Fruit fly (Drosophila melanogaster): ENCODE results near the gene CG9330.

The CG9330 gene

DNA sequence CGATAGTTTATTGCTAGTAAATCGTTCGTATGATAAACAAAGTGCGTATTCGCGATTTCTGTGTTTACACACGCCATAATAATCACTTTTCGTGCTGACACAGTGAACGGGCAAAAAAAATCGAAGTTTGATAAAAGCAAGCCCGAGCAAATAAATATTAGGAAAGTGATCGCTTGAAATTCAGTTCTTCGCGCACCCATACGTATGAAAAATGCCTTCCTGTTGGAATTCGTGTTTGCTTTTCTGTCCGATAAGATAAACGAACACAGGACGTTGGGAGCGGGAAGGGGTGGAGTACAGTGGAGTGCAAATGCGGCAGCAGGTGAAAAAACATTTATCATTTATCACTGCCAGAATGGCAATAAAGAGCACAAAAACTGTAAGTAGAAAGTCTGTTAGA lies 44.6 kb downstream of the CG9330 start (continued):
- peak; percentile 25; the same call in 1 of the 2 replicates for TF ChIP-seq Atf6 (GFP tag; IDR thresholded peaks at IDR 0.05)
- peak; percentile 51 for TF ChIP-seq sug (tag; optimal IDR thresholded peaks at IDR 0.05)
- TF ChIP-seq ttk (GFP tag; IDR thresholded peaks at IDR 0.05) = no peak
- peak; percentile 72 for TF ChIP-seq exex (tag; optimal IDR thresholded peaks at IDR 0.05)
- TF ChIP-seq Bteb2 (GFP tag; optimal IDR thresholded peaks at IDR 0.05) = no peak
- peak; percentile 42 for TF ChIP-seq Fer1 (GFP tag; optimal IDR thresholded peaks at IDR 0.05)
- TF ChIP-seq Awh (GFP tag; IDR thresholded peaks at IDR 0.05) = no peak
- TF ChIP-seq run (tag; optimal IDR thresholded peaks at IDR 0.05) = no peak
- TF ChIP-seq CG12744 (GFP tag; optimal IDR thresholded peaks at IDR 0.05) = no peak
- TF ChIP-seq NfI (GFP tag; optimal IDR thresholded peaks at IDR 0.05) = no peak
- TF ChIP-seq CG15479 (GFP tag; optimal IDR thresholded peaks at IDR 0.05) = peak; percentile 16
- TF ChIP-seq trh (GFP tag; optimal IDR thresholded peaks at IDR 0.05) = no peak
- TF ChIP-seq Hand (GFP tag; optimal IDR thresholded peaks at IDR 0.05) = no peak
- no peak for TF ChIP-seq CG4328 (GFP tag; optimal IDR thresholded peaks at IDR 0.05)
- no peak for TF ChIP-seq CG13296 (GFP tag; optimal IDR thresholded peaks at IDR 0.05)
- TF ChIP-seq gsb-n (tag; optimal IDR thresholded peaks at IDR 0.05) = no peak
- peak in 1 of 2 experiments; percentile 51 for TF ChIP-seq insv (GFP tag; optimal IDR thresholded peaks at IDR 0.05)
- no peak for TF ChIP-seq CkIIα-i1 (GFP tag; IDR thresholded peaks at IDR 0.05)
- TF ChIP-seq CG12769 (tag; optimal IDR thresholded peaks at IDR 0.05) = no peak
- TF ChIP-seq pita (GFP tag; optimal IDR thresholded peaks at IDR 0.05) = no peak
- TF ChIP-seq gt (GFP tag; IDR thresholded peaks at IDR 0.05) = no peak
- TF ChIP-seq Xrp1 (GFP tag; IDR thresholded peaks at IDR 0.05) = 0 out of 2 replicates have a peak, but pooled peaks have one; percentile 18
- TF ChIP-seq CG3847 (GFP tag; IDR thresholded peaks at IDR 0.05) = no peak
- TF ChIP-seq Dek (tag; optimal IDR thresholded peaks at IDR 0.05) = no peak
- no peak for TF ChIP-seq klu (GFP tag; IDR thresholded peaks at IDR 0.05)
- peak; percentile 68 for TF ChIP-seq CG18599 (GFP tag; optimal IDR thresholded peaks at IDR 0.05)
- 0 out of 3 replicates have a peak, but pooled peaks have one; percentile 38 for TF ChIP-seq Opbp (GFP tag; IDR thresholded peaks at IDR 0.05; ENCODE audit: partially characterized antibody)
- TF ChIP-seq tgo (GFP tag; IDR thresholded peaks at IDR 0.05) = no peak
- TF ChIP-seq zen (tag; optimal IDR thresholded peaks at IDR 0.05) = no peak
- peak; percentile 2 for TF ChIP-seq CG13624 (GFP tag; optimal IDR thresholded peaks at IDR 0.05)
- no peak for TF ChIP-seq CG2889 (GFP tag; IDR thresholded peaks at IDR 0.05)
- no peak for TF ChIP-seq sim (GFP tag; IDR thresholded peaks at IDR 0.05)
- 0 out of 2 replicates have a peak, but pooled peaks have one; percentile 22 for TF ChIP-seq NFAT (GFP tag; IDR thresholded peaks at IDR 0.05)
- no peak for TF ChIP-seq CG5180 (GFP tag; optimal IDR thresholded peaks at IDR 0.05)
- TF ChIP-seq croc (GFP tag; conservative IDR thresholded peaks at IDR 0.05) = no peak
- no peak for TF ChIP-seq CoRest (tag; optimal IDR thresholded peaks at IDR 0.05)
- no peak for TF ChIP-seq jigr1 (GFP tag; IDR thresholded peaks at IDR 0.05)
- no peak for TF ChIP-seq CG18619 (GFP tag; optimal IDR thresholded peaks at IDR 0.05)
- TF ChIP-seq Adf1 (GFP tag; IDR thresholded peaks at IDR 0.05) = peak; percentile 29; the same call in 1 of the 2 replicates
- no peak for TF ChIP-seq Nf-YC (tag; optimal IDR thresholded peaks at IDR 0.05)
- TF ChIP-seq CG15011 (GFP tag; optimal IDR thresholded peaks at IDR 0.05) = no peak
- TF ChIP-seq CG11456 (GFP tag; IDR thresholded peaks at IDR 0.05) = no peak
- peak; percentile 3 for TF ChIP-seq CG1792 (GFP tag; optimal IDR thresholded peaks at IDR 0.05)
- no peak for TF ChIP-seq her (GFP tag; optimal IDR thresholded peaks at IDR 0.05)
- 0 out of 2 replicates have a peak, but pooled peaks have one; percentile 13 for TF ChIP-seq HLH3B (GFP tag; IDR thresholded peaks at IDR 0.05)
- peak; percentile 62 for TF ChIP-seq mirr (GFP tag; optimal IDR thresholded peaks at IDR 0.05)
- no peak for TF ChIP-seq CG5953 (GFP tag; IDR thresholded peaks at IDR 0.05)
- no peak for TF ChIP-seq Kr (GFP tag; optimal IDR thresholded peaks at IDR 0.05)
- no peak for TF ChIP-seq gce (GFP tag; IDR thresholded peaks at IDR 0.05)
- 0 out of 2 replicates have a peak, but pooled peaks have one; percentile 13 for TF ChIP-seq Rfx (GFP tag; IDR thresholded peaks at IDR 0.05)
- TF ChIP-seq CG2120 (GFP tag; optimal IDR thresholded peaks at IDR 0.05) = peak; percentile 1
- TF ChIP-seq CG7372 (GFP tag; IDR thresholded peaks at IDR 0.05) = no peak
